Worm (Caenorhabditis elegans) whole organism, L4 larva: ENCODE results near the gene ctsa-4.1.

Experiments used
- F49E8.2 ChIP-seq: sonication (generic microtip); optimal IDR thresholded peaks from 2 replicates; lab custom pipeline; 2016; ENCODE audit warnings: missing compliant biosample characterization, mild to moderate bottlenecking, missing genetic modification characterization, borderline replicate concordance
- R02D3.7 ChIP-seq: fragments of 150-350 bp; sonication (generic microtip); optimal IDR thresholded peaks from 3 replicates; lab custom pipeline; 2014; ENCODE audit warnings: missing biosample characterization, missing genetic modification characterization
- T20F7.1 ChIP-seq: fragments of 200-800 bp; sonication (Bioruptor generic); optimal IDR thresholded peaks from 2 replicates; lab custom pipeline; 2018; ENCODE audit warnings: mild to moderate bottlenecking, missing genetic modification characterization, missing compliant biosample characterization
- Y105C5A.15 ChIP-seq: fragments of 200-800 bp; sonication (Bioruptor generic); IDR thresholded peaks from 2 replicates; pipeline ENCODE4 v1.3.6; 2022; ENCODE audit warnings: missing genetic modification characterization, missing compliant biosample characterization
- Y48G9A.11 ChIP-seq: fragments of 200-800 bp; sonication (Bioruptor generic); IDR thresholded peaks from 2 replicates; pipeline ENCODE4 v1.3.6; 2022; ENCODE audit warnings: missing genetic modification reagents, missing genetic modification characterization, missing compliant biosample characterization
- Y75B8A.6 ChIP-seq: fragments of 200-800 bp; sonication (Bioruptor generic); IDR thresholded peaks from 2 replicates; pipeline ENCODE4 v1.3.6; 2022; ENCODE audit warnings: missing genetic modification reagents, missing genetic modification characterization, missing compliant biosample characterization
- aha-1 ChIP-seq: fragments of 150-350 bp; peaks from one replicate; lab custom pipeline; 2014; ENCODE audit warnings: missing biosample characterization, missing genetic modification characterization
- aly-2 ChIP-seq: sonication (generic microtip); optimal IDR thresholded peaks from 2 replicates; lab custom pipeline; 2018; ENCODE audit warnings: missing biosample characterization, missing genetic modification characterization
- arid-1 ChIP-seq: fragments of 200-800 bp; sonication (Bioruptor generic); conservative IDR thresholded peaks from 2 replicates; pipeline ENCODE4 v1.3.6; 2022; ENCODE audit warnings: missing genetic modification reagents, missing genetic modification characterization, missing compliant biosample characterization
- attf-4 ChIP-seq: sonication (generic microtip); optimal IDR thresholded peaks from 3 replicates; lab custom pipeline; 2017; ENCODE audit warnings: missing biosample characterization, missing genetic modification characterization
- ceh-20 ChIP-seq: fragments of 200-800 bp; sonication (Bioruptor generic); IDR thresholded peaks from 2 replicates; pipeline ENCODE4 v1.3.6; 2022; ENCODE audit warnings: missing genetic modification reagents, missing genetic modification characterization, missing compliant biosample characterization
- ceh-44 ChIP-seq: fragments of 200-800 bp; sonication (Bioruptor generic); IDR thresholded peaks from 2 replicates; pipeline ENCODE4 v1.3.6; 2022; ENCODE audit warnings: missing genetic modification reagents, missing genetic modification characterization, missing compliant biosample characterization
- ceh-62 ChIP-seq: sonication (generic microtip); optimal IDR thresholded peaks from 2 replicates; lab custom pipeline; 2017; ENCODE audit warnings: missing biosample characterization, missing genetic modification characterization
- ceh-82 ChIP-seq: sonication (generic microtip); optimal IDR thresholded peaks from 2 replicates; lab custom pipeline; 2017; ENCODE audit warnings: missing biosample characterization, missing genetic modification characterization
- ces-1 ChIP-seq: fragments of 150-350 bp; sonication (generic microtip); optimal IDR thresholded peaks from 4 replicates; lab custom pipeline; 2014; ENCODE audit warnings: missing biosample characterization, missing genetic modification reagents, missing genetic modification characterization
- cey-2 ChIP-seq: sonication (generic microtip); optimal IDR thresholded peaks from 3 replicates; lab custom pipeline; 2017; ENCODE audit warnings: missing genetic modification characterization, mild to moderate bottlenecking, missing compliant biosample characterization, antibody characterized with exemption, borderline replicate concordance; ENCODE audit not compliant: insufficient read depth
- daf-19 ChIP-seq: fragments of 200-800 bp; sonication (Bioruptor generic); conservative IDR thresholded peaks from 2 replicates; pipeline ENCODE4 v1.3.6; 2022; ENCODE audit warnings: missing genetic modification characterization, missing compliant biosample characterization
- dmd-8 ChIP-seq: fragments of 200-800 bp; sonication (Bioruptor generic); IDR thresholded peaks from 2 replicates; pipeline ENCODE4 v1.3.6; 2022; ENCODE audit warnings: missing genetic modification characterization, missing compliant biosample characterization
- egl-27 ChIP-seq: sonication (generic microtip); optimal IDR thresholded peaks from 3 replicates; lab custom pipeline; 2017; ENCODE audit warnings: missing biosample characterization, missing genetic modification reagents, missing genetic modification characterization
- gei-8 ChIP-seq: fragments of 200-800 bp; sonication (Bioruptor generic); optimal IDR thresholded peaks from 2 replicates; lab custom pipeline; 2018; ENCODE audit warnings: mild to moderate bottlenecking, missing genetic modification characterization, missing compliant biosample characterization
- hlh-30 ChIP-seq: sonication (generic microtip); optimal IDR thresholded peaks from 2 replicates; lab custom pipeline; 2017; ENCODE audit warnings: antibody characterized with exemption, mild to moderate bottlenecking, missing genetic modification characterization, missing compliant biosample characterization; ENCODE audit not compliant: insufficient read depth
- hmg-1.1 ChIP-seq: fragments of 200-800 bp; sonication (Bioruptor generic); IDR thresholded peaks from 2 replicates; pipeline ENCODE4 v1.3.6; 2022; ENCODE audit warnings: missing genetic modification reagents, missing genetic modification characterization, missing compliant biosample characterization
- jun-1 ChIP-seq: fragments of 150-350 bp; optimal IDR thresholded peaks from 2 replicates; lab custom pipeline; 2014; ENCODE audit warnings: missing biosample characterization, missing genetic modification reagents, missing genetic modification characterization
- lin-1 ChIP-seq: fragments of 200-800 bp; sonication (Bioruptor generic); IDR thresholded peaks from 2 replicates; pipeline ENCODE4 v1.3.6; 2022; ENCODE audit warnings: missing genetic modification reagents, missing genetic modification characterization, missing compliant biosample characterization
- lin-13 ChIP-seq: fragments of 150-350 bp; optimal IDR thresholded peaks from 2 replicates; lab custom pipeline; 2014; ENCODE audit warnings: missing biosample characterization, missing genetic modification reagents, missing genetic modification characterization
- lin-15B ChIP-seq: fragments of 150-350 bp; sonication (generic microtip); optimal IDR thresholded peaks from 3 replicates; lab custom pipeline; 2014; ENCODE audit warnings: missing biosample characterization, missing genetic modification characterization
- lin-38 ChIP-seq: fragments of 200-800 bp; sonication (Bioruptor generic); IDR thresholded peaks from 2 replicates; pipeline ENCODE4 v1.3.6; 2022; ENCODE audit warnings: missing genetic modification reagents, missing genetic modification characterization, missing compliant biosample characterization
- mdl-1 ChIP-seq, 2 experiments: fragments of 150-350 bp in 1 of 2; sonication (generic microtip) in 1 of 2; optimal IDR thresholded peaks; 2 replicates each; lab custom pipeline; 2014 to 2017; ENCODE audit warnings: missing biosample characterization in 2 of 2, missing genetic modification characterization in 2 of 2
- mdt-29 ChIP-seq: fragments of 200-800 bp; sonication (Bioruptor generic); IDR thresholded peaks from 2 replicates; pipeline ENCODE4 v1.3.6; 2022; ENCODE audit warnings: missing genetic modification reagents, missing genetic modification characterization, missing compliant biosample characterization
- mep-1 ChIP-seq: fragments of 150-350 bp; sonication (generic microtip); optimal IDR thresholded peaks from 3 replicates; lab custom pipeline; 2014; ENCODE audit warnings: missing biosample characterization, missing genetic modification characterization
- mes-2 ChIP-seq: sonication (generic microtip); optimal IDR thresholded peaks from 2 replicates; lab custom pipeline; 2016; ENCODE audit warnings: missing genotype, mild to moderate bottlenecking, missing genetic modification characterization, missing compliant biosample characterization; ENCODE audit not compliant: poor library complexity, severe bottlenecking
- nhr-10 ChIP-seq: fragments of 150-350 bp; optimal IDR thresholded peaks from 2 replicates; lab custom pipeline; 2014; ENCODE audit warnings: missing biosample characterization, missing genetic modification characterization
- nhr-102 ChIP-seq: sonication (generic microtip); optimal IDR thresholded peaks from 2 replicates; lab custom pipeline; 2016; ENCODE audit warnings: mild to moderate bottlenecking, missing genetic modification characterization, moderate library complexity, missing compliant biosample characterization
- nhr-111 ChIP-seq: fragments of 200-800 bp; sonication (Bioruptor generic); optimal IDR thresholded peaks from 2 replicates; lab custom pipeline; 2018; ENCODE audit warnings: mild to moderate bottlenecking, missing genetic modification characterization, missing compliant biosample characterization
- nhr-25 ChIP-seq: sonication (generic microtip); optimal IDR thresholded peaks from 2 replicates; lab custom pipeline; 2017; ENCODE audit warnings: missing genetic modification characterization, mild to moderate bottlenecking, missing compliant biosample characterization, antibody characterized with exemption, moderate library complexity, borderline replicate concordance; ENCODE audit not compliant: insufficient read depth
- nhr-28 ChIP-seq: fragments of 150-350 bp; optimal IDR thresholded peaks from 2 replicates; lab custom pipeline; 2014; ENCODE audit warnings: missing biosample characterization, missing genetic modification characterization
- nhr-76 ChIP-seq: fragments of 150-350 bp; optimal IDR thresholded peaks from 2 replicates; lab custom pipeline; 2014; ENCODE audit warnings: missing biosample characterization, missing genetic modification characterization
- rbr-2 ChIP-seq: sonication (generic microtip); optimal IDR thresholded peaks from 2 replicates; lab custom pipeline; 2016; ENCODE audit warnings: missing genotype, missing genetic modification characterization, missing compliant biosample characterization
- set-16 ChIP-seq: fragments of 200-800 bp; sonication (Bioruptor generic); IDR thresholded peaks from 2 replicates; pipeline ENCODE4 v1.3.6; 2022; ENCODE audit warnings: missing genetic modification reagents, missing genetic modification characterization, missing compliant biosample characterization
- snpc-1.2 ChIP-seq: fragments of 200-800 bp; sonication (Bioruptor generic); IDR thresholded peaks from 2 replicates; pipeline ENCODE4 v1.3.6; 2022; ENCODE audit warnings: missing genetic modification reagents, missing genetic modification characterization, missing compliant biosample characterization
- snpc-4 ChIP-seq: fragments of 150-350 bp; optimal IDR thresholded peaks from 2 replicates; lab custom pipeline; 2014; ENCODE audit warnings: missing biosample characterization, missing genetic modification characterization
- spr-1 ChIP-seq: sonication (generic microtip); optimal IDR thresholded peaks from 2 replicates; lab custom pipeline; 2016; ENCODE audit warnings: mild to moderate bottlenecking, missing genetic modification characterization, missing compliant biosample characterization
- tag-97 ChIP-seq: fragments of 200-800 bp; sonication (Bioruptor generic); IDR thresholded peaks from 2 replicates; pipeline ENCODE4 v1.3.6; 2022; ENCODE audit warnings: missing genetic modification characterization, missing compliant biosample characterization
- unc-130 ChIP-seq: sonication (generic microtip); optimal IDR thresholded peaks from 2 replicates; lab custom pipeline; 2016; ENCODE audit warnings: missing genetic modification reagents, missing genetic modification characterization, missing compliant biosample characterization
- unc-62 ChIP-seq, 3 experiments: fragments of 150-350 bp in 1 of 3; sonication (generic microtip); optimal IDR thresholded peaks in 2 of 3; peaks in 1 of 3; 1 replicate in 1 of 3; 2 replicates in 2 of 3; lab custom pipeline; 2014 to 2017; ENCODE audit warnings: missing biosample characterization in 3 of 3, missing genetic modification characterization in 3 of 3, missing genetic modification reagents in 3 of 3, missing genotype in 1 of 3
- vab-7 ChIP-seq: fragments of 200-800 bp; sonication (Bioruptor generic); IDR thresholded peaks from 2 replicates; pipeline ENCODE4 v1.3.6; 2022; ENCODE audit warnings: missing genetic modification reagents, missing genetic modification characterization, missing compliant biosample characterization
- zag-1 ChIP-seq: fragments of 150-350 bp; optimal IDR thresholded peaks from 2 replicates; lab custom pipeline; 2014; ENCODE audit warnings: missing biosample characterization, missing genetic modification characterization
- zfp-2 ChIP-seq: sonication (generic microtip); optimal IDR thresholded peaks from 2 replicates; lab custom pipeline; 2016; ENCODE audit warnings: mild to moderate bottlenecking, missing genetic modification characterization, missing compliant biosample characterization
- zip-2 ChIP-seq: fragments of 150-350 bp; optimal IDR thresholded peaks from 2 replicates; lab custom pipeline; 2014; ENCODE audit warnings: missing biosample characterization, missing genetic modification characterization
- ztf-11 ChIP-seq: fragments of 150-350 bp; optimal IDR thresholded peaks from 2 replicates; lab custom pipeline; 2014; ENCODE audit warnings: missing biosample characterization, missing genetic modification characterization

ctsa-4.1 gene

ce11 chrII:6346551-6347079 is 20.2 kb upstream of the ctsa-4.1 start (continued):
- TF ChIP-seq aly-2 (tag; lab: Kevin White, UChicago) (no peak), cey-2 (tag; lab: Kevin White, UChicago) (no peak), ceh-62 (tag; lab: Kevin White, UChicago) (no peak), lin-1 (GFP tag; lab: Robert Waterston, UW) (peak; percentile 77; the same call in 1 of the 2 replicates), lin-15B (tag; lab: Kevin White, UChicago) (no peak), hmg-1.1 (peak; percentile 71), T20F7.1 (GFP tag; lab: Kevin White, UChicago) (peak; percentile 80), set-16 (GFP tag; lab: Robert Waterston, UW) (no peak), ces-1 (no peak), nhr-76 (tag; lab: Kevin White, UChicago) (peak; percentile 19), nhr-10 (no peak), nhr-28 (tag; lab: Kevin White, UChicago) (peak; percentile 26), dmd-8 (0 out of 2 replicates have a peak, but pooled peaks have one; percentile 7), ztf-11 (no peak), unc-130 (GFP tag; lab: Kevin White, UChicago) (no peak), attf-4 (tag; lab: Kevin White, UChicago) (no peak), snpc-4 (no peak), Y75B8A.6 (GFP tag; lab: Robert Waterston, UW) (peak; percentile 54; the same call in 1 of the 2 replicates), unc-62 (GFP tag; optimal IDR thresholded peaks at IDR 0.05 in 1 of 2; lab: Kevin White, UChicago) (peak in 1 of 2 experiments; percentile 80), unc-62 (tag; optimal IDR thresholded peaks at IDR 0.05; lab: Kevin White, UChicago) (peak; percentile 34), jun-1 (tag; lab: Kevin White, UChicago) (no peak), zip-2 (tag; lab: Kevin White, UChicago) (peak; percentile 46), F49E8.2 (tag; lab: Kevin White, UChicago) (no peak), Y48G9A.11 (GFP tag; lab: Robert Waterston, UW) (no peak; the same call in 1 of the 2 replicates), ceh-20 (no peak), arid-1 (GFP tag; lab: Robert Waterston, UW) (peak; percentile 56; the same call in 1 of the 2 replicates), lin-38 (peak; percentile 66), nhr-102 (peak; percentile 76), nhr-111 (GFP tag; lab: Kevin White, UChicago) (no peak), gei-8 (GFP tag; lab: Kevin White, UChicago) (peak; percentile 58), ceh-82 (tag; lab: Kevin White, UChicago) (no peak), Y105C5A.15 (GFP tag; lab: Robert Waterston, UW) (no peak), snpc-1.2 (GFP tag; lab: Robert Waterston, UW) (peak; percentile 65), lin-13 (peak; percentile 76), egl-27 (tag; lab: Kevin White, UChicago) (no peak), aha-1 (tag; lab: Kevin White, UChicago) (peak; percentile 75), ceh-44 (GFP tag; lab: Robert Waterston, UW) (no peak), mes-2 (peak; percentile 47), hlh-30 (tag; lab: Kevin White, UChicago) (peak; percentile 61), spr-1 (peak; percentile 70), zfp-2 (no peak), daf-19 (GFP tag; lab: Robert Waterston, UW) (peak; percentile 77), zag-1 (tag; lab: Kevin White, UChicago) (no peak), mdt-29 (GFP tag; lab: Robert Waterston, UW) (peak; percentile 86), tag-97 (GFP tag; lab: Robert Waterston, UW) (no peak), vab-7 (GFP tag; lab: Robert Waterston, UW) (peak; percentile 51), mep-1 (tag; lab: Kevin White, UChicago) (peak; percentile 92), R02D3.7 (tag; lab: Kevin White, UChicago) (no peak), mdl-1 (tag; optimal IDR thresholded peaks at IDR 0.05; lab: Kevin White, UChicago) (no peak), nhr-25 (peak; percentile 17), rbr-2 (tag; lab: Kevin White, UChicago) (peak; percentile 4)
